Worm (Caenorhabditis elegans) whole organism, L4 larva: ENCODE results near the gene cho-1.
A peak's percentile ranks its signal among the peaks of the same experiment; 100 is the strongest.

Experiments used
- F10B5.3 ChIP-seq: sonication (generic microtip); optimal IDR thresholded peaks from 2 replicates; lab custom pipeline; 2016; ENCODE audit warnings: mild to moderate bottlenecking, missing genetic modification characterization, missing compliant biosample characterization
- F44E2.7 ChIP-seq: fragments of 200-800 bp; sonication (Bioruptor generic); IDR thresholded peaks from 2 replicates; pipeline ENCODE4 v2.1.2; 2022; ENCODE audit warnings: missing genetic modification characterization, missing compliant biosample characterization
- F49E8.2 ChIP-seq: sonication (generic microtip); optimal IDR thresholded peaks from 2 replicates; lab custom pipeline; 2016; ENCODE audit warnings: missing compliant biosample characterization, mild to moderate bottlenecking, missing genetic modification characterization, borderline replicate concordance
- R02D3.7 ChIP-seq: fragments of 150-350 bp; sonication (generic microtip); optimal IDR thresholded peaks from 3 replicates; lab custom pipeline; 2014; ENCODE audit warnings: missing biosample characterization, missing genetic modification characterization
- T20F7.1 ChIP-seq: fragments of 200-800 bp; sonication (Bioruptor generic); optimal IDR thresholded peaks from 2 replicates; lab custom pipeline; 2018; ENCODE audit warnings: mild to moderate bottlenecking, missing genetic modification characterization, missing compliant biosample characterization
- Y105C5A.15 ChIP-seq: fragments of 200-800 bp; sonication (Bioruptor generic); IDR thresholded peaks from 2 replicates; pipeline ENCODE4 v1.3.6; 2022; ENCODE audit warnings: missing genetic modification characterization, missing compliant biosample characterization
- Y48G9A.11 ChIP-seq: fragments of 200-800 bp; sonication (Bioruptor generic); IDR thresholded peaks from 2 replicates; pipeline ENCODE4 v1.3.6; 2022; ENCODE audit warnings: missing genetic modification reagents, missing genetic modification characterization, missing compliant biosample characterization
- Y75B8A.6 ChIP-seq: fragments of 200-800 bp; sonication (Bioruptor generic); IDR thresholded peaks from 2 replicates; pipeline ENCODE4 v1.3.6; 2022; ENCODE audit warnings: missing genetic modification reagents, missing genetic modification characterization, missing compliant biosample characterization
- ZK546.5 ChIP-seq, 2 experiments: sonication (generic microtip); optimal IDR thresholded peaks; 2 replicates each; lab custom pipeline; 2017; ENCODE audit warnings: missing biosample characterization in 2 of 2, missing genetic modification characterization in 2 of 2
- aha-1 ChIP-seq: fragments of 150-350 bp; peaks from one replicate; lab custom pipeline; 2014; ENCODE audit warnings: missing biosample characterization, missing genetic modification characterization
- attf-4 ChIP-seq: sonication (generic microtip); optimal IDR thresholded peaks from 3 replicates; lab custom pipeline; 2017; ENCODE audit warnings: missing biosample characterization, missing genetic modification characterization
- ceh-28 ChIP-seq: fragments of 150-350 bp; optimal IDR thresholded peaks from 2 replicates; lab custom pipeline; 2014; ENCODE audit warnings: missing biosample characterization, missing genetic modification reagents, missing genetic modification characterization
- ceh-32 ChIP-seq: sonication (generic microtip); optimal IDR thresholded peaks from 2 replicates; lab custom pipeline; 2016; ENCODE audit warnings: mild to moderate bottlenecking, missing genetic modification characterization, missing compliant biosample characterization; ENCODE audit not compliant: poor library complexity
- ceh-62 ChIP-seq: sonication (generic microtip); optimal IDR thresholded peaks from 2 replicates; lab custom pipeline; 2017; ENCODE audit warnings: missing biosample characterization, missing genetic modification characterization
- ces-1 ChIP-seq: fragments of 150-350 bp; sonication (generic microtip); optimal IDR thresholded peaks from 4 replicates; lab custom pipeline; 2014; ENCODE audit warnings: missing biosample characterization, missing genetic modification reagents, missing genetic modification characterization
- daf-8 ChIP-seq: fragments of 200-800 bp; sonication (Bioruptor generic); IDR thresholded peaks from 2 replicates; pipeline ENCODE4 v1.3.6; 2022; ENCODE audit warnings: missing genetic modification characterization, missing compliant biosample characterization
- dmd-9 ChIP-seq: fragments of 200-800 bp; sonication (Bioruptor generic); IDR thresholded peaks from 2 replicates; pipeline ENCODE4 v1.3.6; 2022; ENCODE audit warnings: missing genetic modification reagents, missing genetic modification characterization, missing compliant biosample characterization
- dpl-1 ChIP-seq: fragments of 150-350 bp; optimal IDR thresholded peaks from 2 replicates; lab custom pipeline; 2014; ENCODE audit warnings: missing biosample characterization, missing genetic modification reagents, missing genetic modification characterization
- duxl-1 ChIP-seq: sonication (generic microtip); optimal IDR thresholded peaks from 2 replicates; lab custom pipeline; 2016; ENCODE audit warnings: mild to moderate bottlenecking, missing genetic modification characterization, moderate library complexity, missing compliant biosample characterization; ENCODE audit not compliant: poor library complexity
- dve-1 ChIP-seq: sonication (generic microtip); optimal IDR thresholded peaks from 2 replicates; lab custom pipeline; 2017; ENCODE audit warnings: antibody characterized with exemption, mild to moderate bottlenecking, missing genetic modification characterization, missing compliant biosample characterization; ENCODE audit not compliant: insufficient read depth
- egl-27 ChIP-seq: sonication (generic microtip); optimal IDR thresholded peaks from 3 replicates; lab custom pipeline; 2017; ENCODE audit warnings: missing biosample characterization, missing genetic modification reagents, missing genetic modification characterization
- egl-43 ChIP-seq: fragments of 200-800 bp; sonication (Bioruptor generic); IDR thresholded peaks from 2 replicates; pipeline ENCODE4 v1.3.6; 2022; ENCODE audit warnings: missing genetic modification reagents, missing genetic modification characterization, missing compliant biosample characterization
- fkh-10 ChIP-seq: fragments of 150-350 bp; optimal IDR thresholded peaks from 2 replicates; lab custom pipeline; 2014; ENCODE audit warnings: missing biosample characterization, missing genetic modification reagents, missing genetic modification characterization
- gei-8 ChIP-seq: fragments of 200-800 bp; sonication (Bioruptor generic); optimal IDR thresholded peaks from 2 replicates; lab custom pipeline; 2018; ENCODE audit warnings: mild to moderate bottlenecking, missing genetic modification characterization, missing compliant biosample characterization
- hif-1 ChIP-seq, 2 experiments: sonication (generic microtip); optimal IDR thresholded peaks; 2 replicates each; lab custom pipeline; 2016 to 2017; ENCODE audit warnings: missing compliant biosample characterization in 2 of 2, missing genetic modification characterization in 2 of 2, missing genetic modification reagents in 2 of 2, missing genotype in 2 of 2, mild to moderate bottlenecking in 1 of 2
- hlh-30 ChIP-seq: sonication (generic microtip); optimal IDR thresholded peaks from 2 replicates; lab custom pipeline; 2017; ENCODE audit warnings: antibody characterized with exemption, mild to moderate bottlenecking, missing genetic modification characterization, missing compliant biosample characterization; ENCODE audit not compliant: insufficient read depth
- lim-7 ChIP-seq: fragments of 200-800 bp; sonication (Bioruptor generic); IDR thresholded peaks from 2 replicates; pipeline ENCODE4 v1.3.6; 2022; ENCODE audit warnings: missing genetic modification characterization, missing compliant biosample characterization
- lin-15B ChIP-seq: fragments of 150-350 bp; sonication (generic microtip); optimal IDR thresholded peaks from 3 replicates; lab custom pipeline; 2014; ENCODE audit warnings: missing biosample characterization, missing genetic modification characterization
- lin-29 ChIP-seq: fragments of 200-800 bp; sonication (Bioruptor generic); IDR thresholded peaks from 2 replicates; pipeline ENCODE4 v1.3.6; 2022; ENCODE audit warnings: missing genetic modification reagents, missing genetic modification characterization, missing compliant biosample characterization
- lin-38 ChIP-seq: fragments of 200-800 bp; sonication (Bioruptor generic); IDR thresholded peaks from 2 replicates; pipeline ENCODE4 v1.3.6; 2022; ENCODE audit warnings: missing genetic modification reagents, missing genetic modification characterization, missing compliant biosample characterization
- lin-39 ChIP-seq: fragments of 150-350 bp; optimal IDR thresholded peaks from 2 replicates; lab custom pipeline; 2014; ENCODE audit warnings: missing biosample characterization, missing genetic modification reagents, missing genetic modification characterization
- lsy-2 ChIP-seq, 2 experiments: fragments of 150-350 bp in 1 of 2; sonication (generic microtip) in 1 of 2; optimal IDR thresholded peaks; 2 replicates each; lab custom pipeline; 2014 to 2017; ENCODE audit warnings: missing biosample characterization in 2 of 2, missing genetic modification characterization in 2 of 2
- mep-1 ChIP-seq: fragments of 150-350 bp; sonication (generic microtip); optimal IDR thresholded peaks from 3 replicates; lab custom pipeline; 2014; ENCODE audit warnings: missing biosample characterization, missing genetic modification characterization
- mxl-2 ChIP-seq: fragments of 200-800 bp; sonication (Bioruptor generic); conservative IDR thresholded peaks from 2 replicates; pipeline ENCODE4 v1.3.6; 2022; ENCODE audit warnings: missing genetic modification reagents, missing genetic modification characterization, missing compliant biosample characterization
- nhr-11 ChIP-seq: fragments of 150-350 bp; optimal IDR thresholded peaks from 2 replicates; lab custom pipeline; 2014; ENCODE audit warnings: missing biosample characterization, missing genetic modification characterization
- nhr-28 ChIP-seq: fragments of 150-350 bp; optimal IDR thresholded peaks from 2 replicates; lab custom pipeline; 2014; ENCODE audit warnings: missing biosample characterization, missing genetic modification characterization
- nhr-41 ChIP-seq: fragments of 200-800 bp; sonication (Bioruptor generic); IDR thresholded peaks from 2 replicates; pipeline ENCODE4 v1.3.6; 2022; ENCODE audit warnings: missing genetic modification reagents, missing genetic modification characterization, missing compliant biosample characterization
- nhr-6 ChIP-seq: fragments of 150-350 bp; optimal IDR thresholded peaks from 2 replicates; lab custom pipeline; 2014; ENCODE audit warnings: missing biosample characterization, missing genetic modification characterization
- pha-4 ChIP-seq, 2 experiments: fragments of 150-350 bp in 1 of 2; fragments of 200-800 bp in 1 of 2; sonication (Bioruptor generic) in 1 of 2; IDR thresholded peaks in 1 of 2; optimal IDR thresholded peaks in 1 of 2; 2 replicates each; pipeline versions ENCODE4 v1.3.6 to Lab custom; 2014 to 2022; ENCODE audit warnings: missing genetic modification characterization in 2 of 2, missing genetic modification reagents in 2 of 2, missing biosample characterization in 1 of 2, missing compliant biosample characterization in 1 of 2
- saeg-2 ChIP-seq: fragments of 200-800 bp; sonication (Bioruptor generic); IDR thresholded peaks from 2 replicates; pipeline ENCODE4 v1.3.6; 2022; ENCODE audit warnings: missing genetic modification reagents, missing genetic modification characterization, missing compliant biosample characterization
- spr-1 ChIP-seq: sonication (generic microtip); optimal IDR thresholded peaks from 2 replicates; lab custom pipeline; 2016; ENCODE audit warnings: mild to moderate bottlenecking, missing genetic modification characterization, missing compliant biosample characterization
- tra-1 ChIP-seq: fragments of 200-800 bp; sonication (Bioruptor generic); IDR thresholded peaks from 2 replicates; pipeline ENCODE4 v1.3.6; 2022; ENCODE audit warnings: missing genetic modification reagents, missing genetic modification characterization, missing compliant biosample characterization
- unc-39 ChIP-seq: sonication (generic microtip); optimal IDR thresholded peaks from 2 replicates; lab custom pipeline; 2017; ENCODE audit warnings: missing biosample characterization, missing genetic modification characterization
- zip-11 ChIP-seq: fragments of 200-800 bp; sonication (Bioruptor generic); IDR thresholded peaks from 2 replicates; pipeline ENCODE4 v1.3.6; 2022; ENCODE audit warnings: missing genetic modification characterization, missing compliant biosample characterization
- zip-2 ChIP-seq: fragments of 150-350 bp; optimal IDR thresholded peaks from 2 replicates; lab custom pipeline; 2014; ENCODE audit warnings: missing biosample characterization, missing genetic modification characterization
- ztf-7 ChIP-seq: fragments of 150-350 bp; optimal IDR thresholded peaks from 2 replicates; lab custom pipeline; 2014; ENCODE audit warnings: missing biosample characterization, missing genetic modification characterization

Gene cho-1

DNA sequence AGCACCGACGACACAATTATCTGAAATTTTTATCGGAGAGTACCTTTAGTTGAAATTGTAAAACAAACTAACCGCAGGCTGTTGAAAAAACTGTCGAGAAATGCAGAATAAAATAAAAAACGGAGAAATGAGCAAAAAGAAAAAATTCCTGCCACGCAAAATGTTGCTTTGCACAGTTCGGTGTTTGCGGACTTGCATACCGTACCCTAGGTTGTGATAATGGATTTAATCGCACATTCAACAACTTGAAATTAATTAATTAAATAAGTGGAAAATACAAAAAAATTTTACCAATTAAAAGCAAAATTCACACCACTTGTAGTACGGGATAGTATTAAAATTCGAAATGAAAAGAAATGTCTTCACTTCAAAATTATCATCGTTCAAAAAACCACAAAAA is 17.0 kb upstream of the cho-1 start:
- TF ChIP-seq F44E2.7 (GFP tag; lab: Robert Waterston, UW) (no peak), unc-39 (tag; lab: Kevin White, UChicago) (no peak), ces-1 (GFP tag; lab: Kevin White, UChicago) (peak; percentile 33), dve-1 (tag; lab: Kevin White, UChicago) (peak; percentile 4), gei-8 (GFP tag; lab: Kevin White, UChicago) (no peak), Y75B8A.6 (GFP tag; lab: Robert Waterston, UW) (no peak), lim-7 (GFP tag; lab: Robert Waterston, UW) (no peak), nhr-6 (tag; lab: Kevin White, UChicago) (peak; percentile 72), nhr-28 (tag; lab: Kevin White, UChicago) (peak; percentile 9), spr-1 (tag; lab: Kevin White, UChicago) (no peak), F10B5.3 (tag; lab: Kevin White, UChicago) (no peak), egl-43 (no peak), lin-15B (tag; lab: Kevin White, UChicago) (no peak), ceh-32 (tag; lab: Kevin White, UChicago) (no peak), hlh-30 (tag; lab: Kevin White, UChicago) (peak; percentile 39), lin-29 (GFP tag; lab: Robert Waterston, UW) (no peak), hif-1 (tag; optimal IDR thresholded peaks at IDR 0.05; lab: Kevin White, UChicago) (peak in 1 of 2 experiments; percentile 15), pha-4 (GFP tag; IDR thresholded peaks at IDR 0.05; lab: Robert Waterston, UW) (no peak), pha-4 (tag; optimal IDR thresholded peaks at IDR 0.05; lab: Kevin White, UChicago) (peak; percentile 47), aha-1 (no peak), lin-38 (GFP tag; lab: Robert Waterston, UW) (peak; percentile 46; the same call in 1 of the 2 replicates), dpl-1 (GFP tag; lab: Kevin White, UChicago) (peak; percentile 50), mep-1 (tag; lab: Kevin White, UChicago) (peak; percentile 49), duxl-1 (tag; lab: Kevin White, UChicago) (no peak), lsy-2 (tag; optimal IDR thresholded peaks at IDR 0.05; lab: Kevin White, UChicago) (peak; percentile 82 to 98), T20F7.1 (GFP tag; lab: Kevin White, UChicago) (peak; percentile 42), egl-27 (no peak), ceh-28 (no peak), Y48G9A.11 (no peak), mxl-2 (GFP tag; lab: Robert Waterston, UW) (no peak), F49E8.2 (tag; lab: Kevin White, UChicago) (no peak), fkh-10 (GFP tag; lab: Kevin White, UChicago) (no peak), nhr-11 (tag; lab: Kevin White, UChicago) (no peak), daf-8 (GFP tag; lab: Robert Waterston, UW) (no peak), ztf-7 (tag; lab: Kevin White, UChicago) (no peak), zip-11 (GFP tag; lab: Robert Waterston, UW) (no peak), R02D3.7 (tag; lab: Kevin White, UChicago) (no peak), lin-39 (tag; lab: Kevin White, UChicago) (no peak)

DNA sequence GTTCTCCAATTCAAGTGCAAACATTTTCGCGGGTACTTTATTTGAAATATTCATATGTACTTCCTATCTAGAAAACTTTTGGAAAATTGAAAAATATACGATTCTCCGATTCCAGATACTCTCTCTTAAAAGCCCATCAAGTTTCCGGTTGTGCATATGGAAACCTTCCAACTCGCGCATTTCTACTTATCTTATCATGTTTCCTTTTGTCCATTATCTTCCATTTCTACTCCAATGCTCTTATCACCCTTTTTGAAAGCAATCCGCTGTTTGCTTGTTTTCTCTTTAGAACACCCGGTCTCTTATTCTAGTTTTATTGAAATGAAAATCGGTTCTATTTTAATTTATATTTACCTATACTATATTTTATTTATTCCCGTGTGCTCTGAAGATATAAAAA is 7.3 kb upstream of the cho-1 start, which contains the start of gene C48D1.5:
Gene C48D1.5, plus strand, starts transcription at position 301 of the 400 bp plus-strand sequence.
- no peak for TF ChIP-seq attf-4 (tag; lab: Kevin White, UChicago)
- no peak for TF ChIP-seq ceh-62 (tag; lab: Kevin White, UChicago)
- no peak for TF ChIP-seq dmd-9 (GFP tag; lab: Robert Waterston, UW)
- TF ChIP-seq tra-1 (GFP tag; lab: Robert Waterston, UW), result no peak
- no peak for TF ChIP-seq ZK546.5 (tag; optimal IDR thresholded peaks at IDR 0.05; lab: Kevin White, UChicago)
- no peak for TF ChIP-seq T20F7.1 (GFP tag; lab: Kevin White, UChicago)
- TF ChIP-seq zip-2 (tag; lab: Kevin White, UChicago), result no peak
- no peak for TF ChIP-seq fkh-10 (GFP tag; lab: Kevin White, UChicago)
- no peak for TF ChIP-seq saeg-2 (GFP tag; lab: Robert Waterston, UW)
- no peak for TF ChIP-seq ztf-7 (tag; lab: Kevin White, UChicago)
- TF ChIP-seq duxl-1 (tag; lab: Kevin White, UChicago), result no peak
- TF ChIP-seq lin-38 (GFP tag; lab: Robert Waterston, UW), result no peak
- no peak for TF ChIP-seq nhr-41 (GFP tag; lab: Robert Waterston, UW)
- no peak for TF ChIP-seq R02D3.7 (tag; lab: Kevin White, UChicago)
- TF ChIP-seq Y105C5A.15 (GFP tag; lab: Robert Waterston, UW), result no peak
- TF ChIP-seq dpl-1 (GFP tag; lab: Kevin White, UChicago), result no peak
